Fruit fly (Drosophila melanogaster): Measurements from ENCODE around the gene spn-A.

Gene spn-A

DNA sequence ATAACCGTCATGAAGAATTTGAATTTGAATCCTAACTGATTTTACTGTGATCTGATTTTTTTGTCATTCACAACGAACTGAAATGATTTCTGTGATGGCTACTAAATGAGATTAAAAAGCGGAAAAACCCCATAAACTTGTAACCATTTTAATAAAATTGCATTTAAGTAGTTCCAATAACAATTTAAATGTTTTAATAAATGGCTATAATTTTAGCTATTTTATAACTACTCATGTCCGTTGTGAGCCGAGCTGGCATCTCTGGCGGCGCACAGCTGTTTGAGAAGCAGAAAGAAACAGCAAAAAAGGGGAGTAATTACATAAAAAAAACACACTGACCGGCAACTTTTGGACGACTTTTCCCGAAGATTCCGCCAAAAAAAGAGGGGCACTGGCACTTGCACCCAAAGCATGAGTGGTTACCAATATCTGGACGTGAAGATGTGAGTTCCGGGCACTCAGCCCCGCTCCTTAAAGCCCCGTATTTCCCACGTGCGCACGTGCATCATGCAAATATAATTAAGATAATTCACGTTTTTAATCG is 827 bp upstream of the spn-A start, which contains the start of the genes CG7950 and Rpp14a (continued):
- TF ChIP-seq cato (GFP tag; optimal IDR thresholded peaks at IDR 0.05; ENCODE audit: borderline replicate concordance) (peak; percentile 58), CoRest (tag; optimal IDR thresholded peaks at IDR 0.05) (peak; percentile 81), CG11085 (GFP tag; IDR thresholded peaks at IDR 0.05) (peak; percentile 68), Drgx (GFP tag; IDR thresholded peaks at IDR 0.05) (peak; percentile 80), lola (GFP tag; optimal IDR thresholded peaks at IDR 0.05) (peak in 1 of 3 experiments; percentile 67), CG1529 (GFP tag; optimal IDR thresholded peaks at IDR 0.05) (peak; percentile 12), CG4360 (GFP tag; IDR thresholded peaks at IDR 0.05) (no peak), fu2 (GFP tag; optimal IDR thresholded peaks at IDR 0.05) (peak; percentile 73), Six4 (GFP tag; optimal IDR thresholded peaks at IDR 0.05) (peak; percentile 57), CG17385 (GFP tag; optimal IDR thresholded peaks at IDR 0.05) (peak; percentile 70), pan (optimal IDR thresholded peaks at IDR 0.05) (no peak), pan (GFP tag; optimal IDR thresholded peaks at IDR 0.05 in 1 of 2, IDR thresholded peaks at IDR 0.05 in 1 of 2) (peak in 1 of 2 experiments; percentile 79), CG2116 (GFP tag; optimal IDR thresholded peaks at IDR 0.05) (peak; percentile 64), Max (GFP tag; optimal IDR thresholded peaks at IDR 0.05) (peak; percentile 75), NFAT (GFP tag; IDR thresholded peaks at IDR 0.05) (peak; percentile 59), repo (GFP tag; optimal IDR thresholded peaks at IDR 0.05) (peak; percentile 54), Hr78 (GFP tag; optimal IDR thresholded peaks at IDR 0.05) (no peak), CG15514 (GFP tag; optimal IDR thresholded peaks at IDR 0.05) (peak; percentile 92), CG11093 (GFP tag; IDR thresholded peaks at IDR 0.05) (no peak), disco-r (GFP tag; optimal IDR thresholded peaks at IDR 0.05) (peak; percentile 15), CHES-1-like (GFP tag; optimal IDR thresholded peaks at IDR 0.05) (peak; percentile 83), CG17829 (tag; optimal IDR thresholded peaks at IDR 0.05) (peak; percentile 83), ind (GFP tag; optimal IDR thresholded peaks at IDR 0.05) (peak; percentile 70), CG6765 (GFP tag; optimal IDR thresholded peaks at IDR 0.05) (no peak), sd (tag; optimal IDR thresholded peaks at IDR 0.05) (peak; percentile 15), CG17802 (tag; optimal IDR thresholded peaks at IDR 0.05) (peak; percentile 12), CG9609 (GFP tag; optimal IDR thresholded peaks at IDR 0.05) (peak; percentile 76), Eip74EF (GFP tag; optimal IDR thresholded peaks at IDR 0.05) (no peak), HLHmδ (GFP tag; optimal IDR thresholded peaks at IDR 0.05) (no peak), schlank (tag; optimal IDR thresholded peaks at IDR 0.05) (peak; percentile 58), ftz-f1 (GFP tag; optimal IDR thresholded peaks at IDR 0.05) (no peak), Sry-δ (GFP tag; optimal IDR thresholded peaks at IDR 0.05) (peak; percentile 57), btn (GFP tag; optimal IDR thresholded peaks at IDR 0.05) (peak; percentile 61), CG2120 (GFP tag; optimal IDR thresholded peaks at IDR 0.05) (peak; percentile 94), pfk (GFP tag; optimal IDR thresholded peaks at IDR 0.05) (no peak), CG17612 (GFP tag; IDR thresholded peaks at IDR 0.05) (peak; percentile 61), kay (GFP tag; optimal IDR thresholded peaks at IDR 0.05) (peak; percentile 52), usp (GFP tag; optimal IDR thresholded peaks at IDR 0.05) (no peak), CG18764 (GFP tag; optimal IDR thresholded peaks at IDR 0.05) (peak; percentile 51), nerfin-1 (tag; optimal IDR thresholded peaks at IDR 0.05) (peak; percentile 51), CG7357 (GFP tag; IDR thresholded peaks at IDR 0.05) (peak; percentile 62; the same call in 2 of the 3 replicates), pb (GFP tag; optimal IDR thresholded peaks at IDR 0.05) (no peak), dpn (GFP tag; optimal IDR thresholded peaks at IDR 0.05) (peak; percentile 78 to 79), Dp (GFP tag; optimal IDR thresholded peaks at IDR 0.05) (peak; percentile 28), BtbVII (GFP tag; optimal IDR thresholded peaks at IDR 0.05) (peak; percentile 39), tio (GFP tag; optimal IDR thresholded peaks at IDR 0.05) (peak; percentile 65), Trl (optimal IDR thresholded peaks at IDR 0.05) (no peak), Trl (GFP tag; optimal IDR thresholded peaks at IDR 0.05) (peak; percentile 84), Bteb2 (GFP tag; optimal IDR thresholded peaks at IDR 0.05) (peak; percentile 82), CG1792 (GFP tag; optimal IDR thresholded peaks at IDR 0.05) (peak; percentile 73), dysf (GFP tag; IDR thresholded peaks at IDR 0.05) (peak; percentile 77)
